Worm (Caenorhabditis elegans): ENCODE measurements around the gene clc-28.

The clc-28 gene

DNA sequence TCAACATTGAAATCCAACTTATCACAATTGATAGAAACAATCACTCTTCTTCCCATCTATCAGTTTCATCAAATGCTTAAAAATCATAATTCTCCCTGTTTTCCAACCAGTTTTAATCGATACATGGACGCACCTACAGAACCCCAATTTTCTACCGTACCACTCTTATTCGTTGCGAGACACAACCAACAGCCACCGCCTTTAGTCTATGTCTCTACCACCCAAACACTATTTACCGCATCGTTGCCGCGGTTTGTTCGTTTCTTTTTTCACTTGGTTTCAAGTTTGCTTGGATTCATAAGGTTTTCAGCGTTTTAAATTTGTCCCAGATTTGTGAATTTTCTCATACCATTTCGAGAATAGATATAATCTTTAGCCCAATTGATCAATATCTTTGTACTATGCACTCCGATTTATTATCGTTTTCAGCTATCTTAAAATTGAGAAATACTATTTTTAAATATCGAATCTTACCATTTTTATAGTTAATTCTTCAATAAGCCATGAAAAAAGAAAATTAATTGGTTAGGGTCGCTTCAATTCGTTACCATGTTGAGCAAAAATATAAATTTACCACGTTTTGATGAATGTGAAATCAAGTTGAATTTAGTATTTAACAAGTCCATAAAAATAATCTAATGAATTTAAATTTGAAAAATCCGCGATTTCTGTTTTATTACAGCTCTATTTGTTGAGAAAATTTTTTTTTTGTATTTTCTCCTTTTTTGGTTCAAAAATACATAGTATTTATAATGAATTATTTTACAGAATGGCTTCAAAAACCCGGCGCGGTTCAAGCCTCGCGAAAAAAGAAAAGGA is 28.8 kb downstream of the clc-28 start, which contains the start of gene F10E9.3:
Gene F10E9.3 (plus strand): TSS at position 769 of the 819 bp plus-strand sequence.
- TF ChIP-seq nhr-111 (GFP tag; optimal IDR thresholded peaks at IDR 0.05), result no peak
- no peak for TF ChIP-seq nhr-76 (tag; optimal IDR thresholded peaks at IDR 0.05)
- no peak for TF ChIP-seq lin-1 (GFP tag; IDR thresholded peaks at IDR 0.05)
- peak in 1 of 2 experiments; percentile 93 for TF ChIP-seq unc-62 (GFP tag; optimal IDR thresholded peaks at IDR 0.05 in 1 of 2)
- TF ChIP-seq unc-62 (tag; optimal IDR thresholded peaks at IDR 0.05), result no peak
- no peak for TF ChIP-seq daf-12 (tag; optimal IDR thresholded peaks at IDR 0.05)
- TF ChIP-seq T20F7.1 (GFP tag; optimal IDR thresholded peaks at IDR 0.05), result peak; percentile 13
- no peak for TF ChIP-seq nhr-6 (tag; optimal IDR thresholded peaks at IDR 0.05)
- TF ChIP-seq saeg-2 (GFP tag; IDR thresholded peaks at IDR 0.05), result no peak
- no peak for TF ChIP-seq ztf-7 (tag; optimal IDR thresholded peaks at IDR 0.05)
- no peak for TF ChIP-seq daf-16 (GFP tag; optimal IDR thresholded peaks at IDR 0.05)
- peak; percentile 12 for TF ChIP-seq daf-16 (tag; optimal IDR thresholded peaks at IDR 0.05)
- TF ChIP-seq gei-8 (GFP tag; optimal IDR thresholded peaks at IDR 0.05), result no peak
- peak; percentile 68 for TF ChIP-seq aha-1 (tag)
- TF ChIP-seq ama-1 (optimal IDR thresholded peaks at IDR 0.05), result peak; percentile 32
- TF ChIP-seq ZK337.2 (GFP tag; IDR thresholded peaks at IDR 0.05), result no peak
- no peak for TF ChIP-seq nhr-102 (tag; optimal IDR thresholded peaks at IDR 0.05)
- TF ChIP-seq cey-2 (tag; optimal IDR thresholded peaks at IDR 0.05; ENCODE audit: borderline replicate concordance, insufficient read depth), result no peak
- TF ChIP-seq mxl-3 (GFP tag; optimal IDR thresholded peaks at IDR 0.05), result no peak
- TF ChIP-seq snpc-1.2 (GFP tag; IDR thresholded peaks at IDR 0.05), result no peak
- TF ChIP-seq ztf-11 (tag; optimal IDR thresholded peaks at IDR 0.05), result no peak
- no peak for TF ChIP-seq pha-4 (GFP tag; IDR thresholded peaks at IDR 0.05)
- no peak for TF ChIP-seq pha-4 (tag; optimal IDR thresholded peaks at IDR 0.05)
- TF ChIP-seq zag-1 (tag; optimal IDR thresholded peaks at IDR 0.05), result no peak
- peak; percentile 38 for TF ChIP-seq dpl-1 (GFP tag; optimal IDR thresholded peaks at IDR 0.05)
- TF ChIP-seq nhr-11 (tag; optimal IDR thresholded peaks at IDR 0.05), result no peak
- peak in 1 of 2 experiments; percentile 96 for TF ChIP-seq lsy-2 (tag; optimal IDR thresholded peaks at IDR 0.05)
- TF ChIP-seq unc-130 (GFP tag; optimal IDR thresholded peaks at IDR 0.05), result no peak
- TF ChIP-seq madf-9 (GFP tag; conservative IDR thresholded peaks at IDR 0.05), result no peak
- no peak for TF ChIP-seq fos-1 (tag; optimal IDR thresholded peaks at IDR 0.05)
- no peak for TF ChIP-seq F10B5.3 (tag; optimal IDR thresholded peaks at IDR 0.05)
- no peak for TF ChIP-seq dmd-8 (GFP tag; IDR thresholded peaks at IDR 0.05)
- TF ChIP-seq mes-2 (tag; optimal IDR thresholded peaks at IDR 0.05; ENCODE audit: poor library complexity, severe bottlenecking), result peak; percentile 72

- TF ChIP-seq ctbp-1 (GFP tag; IDR thresholded peaks at IDR 0.05) (no peak), T20F7.1 (GFP tag; optimal IDR thresholded peaks at IDR 0.05) (no peak), nhr-77 (tag; optimal IDR thresholded peaks at IDR 0.05) (no peak), nhr-42 (GFP tag; IDR thresholded peaks at IDR 0.05) (no peak), jun-1 (tag; optimal IDR thresholded peaks at IDR 0.05) (no peak), Y5F2A.4 (GFP tag; optimal IDR thresholded peaks at IDR 0.05) (no peak), mep-1 (tag; optimal IDR thresholded peaks at IDR 0.05) (no peak), zfp-3 (GFP tag; conservative IDR thresholded peaks at IDR 0.05) (no peak), lin-1 (GFP tag; IDR thresholded peaks at IDR 0.05) (no peak), hmg-1.1 (GFP tag; IDR thresholded peaks at IDR 0.05) (no peak), daf-16 (GFP tag; optimal IDR thresholded peaks at IDR 0.05) (no peak), daf-16 (tag; optimal IDR thresholded peaks at IDR 0.05) (no peak), attf-4 (tag; optimal IDR thresholded peaks at IDR 0.05) (no peak), daf-12 (tag; optimal IDR thresholded peaks at IDR 0.05) (no peak), nhr-237 (tag; optimal IDR thresholded peaks at IDR 0.05) (no peak), nhr-41 (GFP tag; IDR thresholded peaks at IDR 0.05) (no peak), saeg-2 (GFP tag; IDR thresholded peaks at IDR 0.05) (no peak)
Measured at ce11 chrIII:8308238-8308637, 31.0 kb downstream of the clc-28 start, which contains the start of gene F10E9.4. F10E9.4 (plus strand) TSS chrIII:8308538.

Data from whole organism, L4 larva.